Worm (Caenorhabditis elegans) whole organism, L1 larva: ENCODE results near the gene ZK1290.7.

ENCODE experiments used
- C04F5.9 ChIP-seq: sonication (generic microtip); optimal IDR thresholded peaks from 2 replicates; lab custom pipeline; 2016; ENCODE audit warnings: missing genetic modification characterization, missing compliant biosample characterization
- aly-2 ChIP-seq: fragments of 150-350 bp; optimal IDR thresholded peaks from 2 replicates; lab custom pipeline; 2014; ENCODE audit warnings: missing biosample characterization, missing genetic modification characterization
- ceh-82 ChIP-seq, 3 experiments: fragments of 150-350 bp in 1 of 3; sonication (generic microtip) in 2 of 3; optimal IDR thresholded peaks; 2 replicates each; lab custom pipeline; 2014 to 2017; ENCODE audit warnings: missing biosample characterization in 3 of 3, missing genetic modification characterization in 3 of 3
- ces-1 ChIP-seq: fragments of 150-350 bp; optimal IDR thresholded peaks from 2 replicates; lab custom pipeline; 2014; ENCODE audit warnings: missing biosample characterization, missing genetic modification reagents, missing genetic modification characterization
- dpl-1 ChIP-seq, 3 experiments: fragments of 150-350 bp in 2 of 3; sonication (generic microtip) in 1 of 3; optimal IDR thresholded peaks; 2 replicates each; lab custom pipeline; 2014 to 2017; ENCODE audit warnings: missing biosample characterization in 3 of 3, missing genetic modification characterization in 3 of 3, missing genetic modification reagents in 3 of 3
- efl-1 ChIP-seq, 4 experiments: fragments of 150-350 bp; optimal IDR thresholded peaks in 3 of 4; peaks in 1 of 4; 1 replicate in 1 of 4; 2 replicates in 3 of 4; lab custom pipeline; 2014; ENCODE audit warnings: missing biosample characterization in 2 of 4, missing genetic modification characterization in 2 of 4, missing genetic modification reagents in 2 of 4
- grh-1 ChIP-seq: fragments of 200-800 bp; sonication (Bioruptor generic); IDR thresholded peaks from 2 replicates; pipeline ENCODE4 v1.3.6; 2022; ENCODE audit warnings: missing genetic modification reagents, missing genetic modification characterization, missing compliant biosample characterization
- hpl-2 ChIP-seq: fragments of 150-350 bp; optimal IDR thresholded peaks from 2 replicates; lab custom pipeline; 2014; ENCODE audit warnings: missing biosample characterization, missing genetic modification reagents, missing genetic modification characterization
- nhr-11 ChIP-seq: fragments of 150-350 bp; optimal IDR thresholded peaks from 2 replicates; lab custom pipeline; 2014; ENCODE audit warnings: missing biosample characterization, missing genetic modification characterization
- snpc-4 ChIP-seq: fragments of 150-350 bp; optimal IDR thresholded peaks from 2 replicates; lab custom pipeline; 2014; ENCODE audit warnings: missing biosample characterization, missing genetic modification characterization
- unc-130 ChIP-seq: fragments of 150-350 bp; optimal IDR thresholded peaks from 2 replicates; lab custom pipeline; 2017; ENCODE audit warnings: missing biosample characterization, missing genetic modification characterization, inconsistent platforms
- unc-86 ChIP-seq: sonication (generic microtip); optimal IDR thresholded peaks from 2 replicates; lab custom pipeline; 2016; ENCODE audit warnings: missing genetic modification characterization, missing compliant biosample characterization
- ztf-11 ChIP-seq, 2 experiments: sonication (generic microtip); optimal IDR thresholded peaks; 2 replicates each; lab custom pipeline; 2016 to 2017; ENCODE audit warnings: missing genetic modification characterization in 2 of 2, missing biosample characterization in 1 of 2, missing compliant biosample characterization in 1 of 2

DNA sequence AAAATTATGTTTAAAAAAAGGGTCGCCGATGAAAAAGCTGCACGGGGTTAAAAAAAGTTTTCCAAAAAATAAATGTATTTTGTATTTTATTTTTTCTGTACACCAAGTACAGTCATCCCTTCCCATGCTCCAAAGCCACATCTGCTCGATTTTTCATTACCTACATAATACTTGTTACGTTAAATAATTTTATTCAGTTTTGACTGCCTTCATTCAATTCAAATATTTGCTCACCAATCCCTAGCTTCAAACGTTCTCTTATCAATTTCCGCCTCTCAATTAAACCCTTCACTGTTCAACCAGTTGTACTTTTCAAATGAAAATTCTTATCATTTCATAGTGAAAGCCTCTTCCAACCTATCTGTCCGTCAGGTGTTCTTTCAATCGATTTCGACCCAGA, 31.2 kb downstream of the ZK1290.7 start, which contains the start of gene R10H1.1:
- no peak for TF ChIP-seq C04F5.9 (tag; lab: Kevin White, UChicago)
- no peak for TF ChIP-seq aly-2 (tag; lab: Kevin White, UChicago)
- no peak for TF ChIP-seq nhr-11 (tag; lab: Kevin White, UChicago)
- TF ChIP-seq hpl-2 = no peak
- TF ChIP-seq unc-86 (tag; lab: Kevin White, UChicago) = no peak
- no peak for TF ChIP-seq efl-1 (optimal IDR thresholded peaks at IDR 0.05; lab: Kevin White, UChicago)
- TF ChIP-seq efl-1 (GFP tag; optimal IDR thresholded peaks at IDR 0.05 in 1 of 2; lab: Kevin White, UChicago) = no peak
- TF ChIP-seq unc-130 (tag; lab: Kevin White, UChicago) = no peak
- no peak for TF ChIP-seq ces-1 (GFP tag; lab: Kevin White, UChicago)
- TF ChIP-seq ceh-82 (tag; optimal IDR thresholded peaks at IDR 0.05; lab: Kevin White, UChicago) = no peak
- TF ChIP-seq snpc-4 (tag; lab: Kevin White, UChicago) = no peak
- TF ChIP-seq dpl-1 (GFP tag; optimal IDR thresholded peaks at IDR 0.05; lab: Kevin White, UChicago) = no peak
- no peak for TF ChIP-seq grh-1 (GFP tag; lab: Robert Waterston, UW)
- no peak for TF ChIP-seq ztf-11 (tag; optimal IDR thresholded peaks at IDR 0.05; lab: Kevin White, UChicago)
